Worm (Caenorhabditis elegans) whole organism, young adult: ENCODE measurements around the gene F32D8.3.

ENCODE experiments used
- B0019.2 ChIP-seq: fragments of 200-800 bp; sonication (Bioruptor generic); conservative IDR thresholded peaks from 2 replicates; pipeline ENCODE4 v1.3.6; 2022; ENCODE audit warnings: missing genetic modification reagents, missing genetic modification characterization, missing compliant biosample characterization
- B0336.3 ChIP-seq: fragments of 200-800 bp; sonication (Bioruptor generic); IDR thresholded peaks from 2 replicates; pipeline ENCODE4 v1.3.6; 2022; ENCODE audit warnings: missing genetic modification characterization, missing compliant biosample characterization
- C06A6.2 ChIP-seq: fragments of 200-800 bp; sonication (Bioruptor generic); conservative IDR thresholded peaks from 2 replicates; pipeline ENCODE4 v1.3.6; 2022; ENCODE audit warnings: missing genetic modification characterization, missing compliant biosample characterization
- F57C9.4 ChIP-seq: sonication (generic microtip); optimal IDR thresholded peaks from 2 replicates; lab custom pipeline; 2017; ENCODE audit warnings: mild to moderate bottlenecking, missing genetic modification characterization, missing compliant biosample characterization
- K11D2.4 ChIP-seq: fragments of 200-800 bp; sonication (Bioruptor generic); IDR thresholded peaks from 2 replicates; pipeline ENCODE4 v1.3.6; 2022; ENCODE audit warnings: missing genetic modification reagents, missing genetic modification characterization, missing compliant biosample characterization
- K12H6.12 ChIP-seq: fragments of 200-800 bp; sonication (Bioruptor generic); optimal IDR thresholded peaks from 2 replicates; lab custom pipeline; 2018; ENCODE audit warnings: mild to moderate bottlenecking, missing genetic modification characterization, missing compliant biosample characterization
- T07F8.4 ChIP-seq: sonication (generic microtip); optimal IDR thresholded peaks from 2 replicates; lab custom pipeline; 2016; ENCODE audit warnings: mild to moderate bottlenecking, missing genetic modification characterization, moderate library complexity, missing compliant biosample characterization
- Y95B8A.8 ChIP-seq: fragments of 200-800 bp; sonication (Bioruptor generic); IDR thresholded peaks from 2 replicates; pipeline ENCODE4 v1.3.6; 2022; ENCODE audit warnings: missing genetic modification reagents, missing genetic modification characterization, missing compliant biosample characterization
- atf-7 ChIP-seq: sonication (generic microtip); optimal IDR thresholded peaks from 2 replicates; lab custom pipeline; 2017; ENCODE audit warnings: mild to moderate bottlenecking, missing genetic modification characterization, missing compliant biosample characterization
- athp-1 ChIP-seq: sonication (generic microtip); optimal IDR thresholded peaks from 2 replicates; lab custom pipeline; 2017; ENCODE audit warnings: mild to moderate bottlenecking, missing genetic modification characterization, missing compliant biosample characterization
- attf-3 ChIP-seq: fragments of 200-800 bp; sonication (Bioruptor generic); conservative IDR thresholded peaks from 2 replicates; pipeline ENCODE4 v1.3.6; 2022; ENCODE audit warnings: missing genetic modification reagents, missing genetic modification characterization, missing compliant biosample characterization
- attf-5 ChIP-seq: fragments of 200-800 bp; sonication (Bioruptor generic); optimal IDR thresholded peaks from 2 replicates; lab custom pipeline; 2018; ENCODE audit warnings: mild to moderate bottlenecking, missing genetic modification characterization, missing compliant biosample characterization
- cebp-1 ChIP-seq, 2 experiments: fragments of 200-800 bp in 1 of 2; sonication (Bioruptor generic) in 1 of 2; sonication (generic microtip) in 1 of 2; IDR thresholded peaks in 1 of 2; optimal IDR thresholded peaks in 1 of 2; 2 replicates each; pipeline versions ENCODE4 v1.3.6 to Lab custom; 2017 to 2022; ENCODE audit warnings: missing compliant biosample characterization in 2 of 2, missing genetic modification characterization in 2 of 2, mild to moderate bottlenecking in 1 of 2, missing genetic modification reagents in 1 of 2, moderate library complexity in 1 of 2
- ceh-27 ChIP-seq: fragments of 200-800 bp; sonication (Bioruptor generic); optimal IDR thresholded peaks from 2 replicates; lab custom pipeline; 2018; ENCODE audit warnings: mild to moderate bottlenecking, missing genetic modification characterization, moderate library complexity, missing compliant biosample characterization
- chd-7 ChIP-seq: sonication (generic microtip); optimal IDR thresholded peaks from 2 replicates; lab custom pipeline; 2016; ENCODE audit warnings: mild to moderate bottlenecking, missing genetic modification characterization, moderate library complexity, missing compliant biosample characterization
- dox-1 ChIP-seq: fragments of 200-800 bp; sonication (Bioruptor generic); IDR thresholded peaks from 2 replicates; pipeline ENCODE4 v1.3.6; 2022; ENCODE audit warnings: missing genetic modification reagents, missing genetic modification characterization, missing compliant biosample characterization
- dpl-1 ChIP-seq: fragments of 150-350 bp; optimal IDR thresholded peaks from 2 replicates; lab custom pipeline; 2014; ENCODE audit warnings: missing biosample characterization, missing genetic modification reagents, missing genetic modification characterization
- efl-1 ChIP-seq: fragments of 150-350 bp; optimal IDR thresholded peaks from 2 replicates; lab custom pipeline; 2014; ENCODE audit warnings: missing biosample characterization, missing genetic modification reagents, missing genetic modification characterization
- egl-44 ChIP-seq: fragments of 200-800 bp; sonication (Bioruptor generic); IDR thresholded peaks from 2 replicates; pipeline ENCODE4 v1.3.6; 2022; ENCODE audit warnings: missing genetic modification reagents, missing genetic modification characterization, missing compliant biosample characterization
- egrh-3 ChIP-seq: fragments of 200-800 bp; sonication (Bioruptor generic); IDR thresholded peaks from 2 replicates; pipeline ENCODE4 v1.3.6; 2022; ENCODE audit warnings: missing genetic modification reagents, missing genetic modification characterization, missing compliant biosample characterization
- gei-17 ChIP-seq: fragments of 200-800 bp; sonication (Bioruptor generic); optimal IDR thresholded peaks from 2 replicates; lab custom pipeline; 2018; ENCODE audit warnings: mild to moderate bottlenecking, missing genetic modification characterization, missing compliant biosample characterization
- hmg-1.2 ChIP-seq: fragments of 200-800 bp; sonication (Bioruptor generic); IDR thresholded peaks from 2 replicates; pipeline ENCODE4 v1.3.6; 2022; ENCODE audit warnings: missing genetic modification reagents, missing genetic modification characterization, missing compliant biosample characterization
- lag-1 ChIP-seq: fragments of 200-800 bp; sonication (Bioruptor generic); IDR thresholded peaks from 2 replicates; pipeline ENCODE4 v1.3.6; 2022; ENCODE audit warnings: missing genetic modification reagents, missing genetic modification characterization, missing compliant biosample characterization
- let-607 ChIP-seq, 2 experiments: fragments of 200-800 bp in 1 of 2; sonication (Bioruptor generic) in 1 of 2; sonication (generic microtip) in 1 of 2; optimal IDR thresholded peaks; 2 replicates each; lab custom pipeline; 2016 to 2018; ENCODE audit warnings: mild to moderate bottlenecking in 2 of 2, missing compliant biosample characterization in 2 of 2, missing genetic modification characterization in 2 of 2, moderate library complexity in 2 of 2, missing genotype in 1 of 2
- lin-26 ChIP-seq: fragments of 200-800 bp; sonication (Bioruptor generic); IDR thresholded peaks from 2 replicates; pipeline ENCODE4 v1.3.6; 2022; ENCODE audit warnings: missing genetic modification reagents, missing genetic modification characterization, missing compliant biosample characterization
- lin-35 ChIP-seq, 3 experiments: fragments of 150-350 bp in 2 of 3; sonication (generic microtip) in 1 of 3; optimal IDR thresholded peaks; 2 replicates each; lab custom pipeline; 2014 to 2018; ENCODE audit warnings: missing biosample characterization in 3 of 3, missing genetic modification characterization in 3 of 3, missing genetic modification reagents in 3 of 3
- lin-40 ChIP-seq: sonication (generic microtip); optimal IDR thresholded peaks from 2 replicates; lab custom pipeline; 2016; ENCODE audit warnings: missing genetic modification characterization, mild to moderate bottlenecking, missing compliant biosample characterization, missing genotype, missing genetic modification reagents
- lin-54 ChIP-seq: fragments of 200-800 bp; sonication (Bioruptor generic); optimal IDR thresholded peaks from 2 replicates; lab custom pipeline; 2018; ENCODE audit warnings: mild to moderate bottlenecking, missing genetic modification characterization, missing compliant biosample characterization
- lir-1 ChIP-seq: fragments of 200-800 bp; sonication (Bioruptor generic); conservative IDR thresholded peaks from 2 replicates; pipeline ENCODE4 v1.3.6; 2022; ENCODE audit warnings: missing genetic modification reagents, missing genetic modification characterization, missing compliant biosample characterization
- madf-10 ChIP-seq: sonication (generic microtip); optimal IDR thresholded peaks from 2 replicates; lab custom pipeline; 2016; ENCODE audit warnings: mild to moderate bottlenecking, missing genetic modification characterization, missing compliant biosample characterization
- mcd-1 ChIP-seq: fragments of 200-800 bp; sonication (Bioruptor generic); IDR thresholded peaks from 2 replicates; pipeline ENCODE4 v1.3.6; 2022; ENCODE audit warnings: missing genetic modification reagents, missing genetic modification characterization, missing compliant biosample characterization
- nfyb-1 ChIP-seq: fragments of 200-800 bp; sonication (Bioruptor generic); IDR thresholded peaks from 2 replicates; pipeline ENCODE4 v1.3.6; 2022; ENCODE audit warnings: missing genetic modification reagents, missing genetic modification characterization, missing compliant biosample characterization
- nhr-80 ChIP-seq: sonication (generic microtip); optimal IDR thresholded peaks from 2 replicates; lab custom pipeline; 2016; ENCODE audit warnings: missing genetic modification characterization, missing compliant biosample characterization
- rcor-1 ChIP-seq: fragments of 200-800 bp; sonication (Bioruptor generic); IDR thresholded peaks from 2 replicates; pipeline ENCODE4 v1.3.6; 2022; ENCODE audit warnings: missing genetic modification reagents, missing genetic modification characterization, missing compliant biosample characterization
- sdz-38 ChIP-seq: sonication (generic microtip); optimal IDR thresholded peaks from 2 replicates; lab custom pipeline; 2016; ENCODE audit warnings: missing genotype, missing genetic modification characterization, missing compliant biosample characterization
- snpc-4 ChIP-seq, 5 experiments: fragments of 150-350 bp in 1 of 5; sonication (generic microtip) in 4 of 5; optimal IDR thresholded peaks; 2 replicates each; lab custom pipeline; 2014 to 2018; ENCODE audit warnings: missing genetic modification characterization in 5 of 5, missing biosample characterization in 3 of 5, antibody characterized with exemption in 2 of 5, mild to moderate bottlenecking in 2 of 5, missing compliant biosample characterization in 2 of 5, missing genotype in 2 of 5, moderate library complexity in 2 of 5, missing genetic modification reagents in 1 of 5
- somi-1 ChIP-seq: fragments of 200-800 bp; sonication (Bioruptor generic); optimal IDR thresholded peaks from 2 replicates; lab custom pipeline; 2018; ENCODE audit warnings: mild to moderate bottlenecking, missing genetic modification characterization, missing compliant biosample characterization
- tbp1 ChIP-seq: fragments of 200-800 bp; sonication (Bioruptor generic); optimal IDR thresholded peaks from 2 replicates; lab custom pipeline; 2018; ENCODE audit warnings: mild to moderate bottlenecking, missing genetic modification characterization, missing compliant biosample characterization
- tlf-1 ChIP-seq: fragments of 200-800 bp; sonication (Bioruptor generic); optimal IDR thresholded peaks from 2 replicates; lab custom pipeline; 2018; ENCODE audit warnings: mild to moderate bottlenecking, missing genetic modification characterization, missing compliant biosample characterization
- unc-130 ChIP-seq: sonication (generic microtip); optimal IDR thresholded peaks from 2 replicates; lab custom pipeline; 2016; ENCODE audit warnings: missing genetic modification reagents, missing genetic modification characterization, missing compliant biosample characterization
- zfh-2 ChIP-seq: fragments of 200-800 bp; sonication (Bioruptor generic); conservative IDR thresholded peaks from 2 replicates; pipeline ENCODE4 v1.3.6; 2022; ENCODE audit warnings: missing genetic modification reagents, missing genetic modification characterization, missing compliant biosample characterization
- ztf-22 ChIP-seq: fragments of 200-800 bp; sonication (Bioruptor generic); optimal IDR thresholded peaks from 2 replicates; lab custom pipeline; 2018; ENCODE audit warnings: mild to moderate bottlenecking, missing genetic modification characterization, moderate library complexity, missing compliant biosample characterization
- ztf-26 ChIP-seq: sonication (generic microtip); optimal IDR thresholded peaks from 2 replicates; lab custom pipeline; 2017; ENCODE audit warnings: missing genetic modification characterization, missing compliant biosample characterization

The F32D8.3 gene

DNA sequence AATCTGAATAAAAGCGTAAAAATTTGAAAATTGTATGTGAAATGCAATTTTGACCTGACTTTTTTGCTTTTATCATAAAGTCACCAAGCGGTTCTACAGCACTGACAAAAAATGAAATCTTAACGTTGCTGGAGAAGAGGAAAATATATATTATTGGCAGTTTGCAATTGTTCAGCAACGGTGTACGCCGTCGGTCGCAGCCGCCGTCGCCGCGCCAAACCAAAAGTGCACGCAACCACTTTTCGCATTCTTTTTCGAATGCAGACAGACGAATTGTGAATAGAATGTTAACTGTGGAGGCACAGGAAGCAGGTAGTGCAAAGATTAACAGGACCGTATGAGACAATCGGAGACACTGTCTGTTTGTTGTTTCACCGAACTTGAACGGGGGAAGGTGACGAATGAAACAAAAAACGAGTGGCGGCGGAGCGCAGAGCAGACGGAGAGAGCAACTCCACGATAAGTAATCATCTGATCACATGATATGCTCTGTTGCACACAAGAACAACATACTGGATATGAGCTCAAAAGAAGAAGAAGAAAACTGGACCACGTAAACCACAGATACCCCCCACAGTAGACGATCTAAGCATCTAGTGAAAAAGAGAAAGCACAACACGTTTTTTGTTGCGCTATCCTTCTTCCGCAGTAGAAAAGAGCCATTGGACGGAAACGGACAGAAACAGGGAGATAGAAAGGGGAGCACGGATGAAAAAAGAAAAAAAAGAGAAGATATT, 29.6 kb upstream of the F32D8.3 start (continued):
- TF ChIP-seq mcd-1 (0 out of 2 replicates have a peak, but pooled peaks have one; percentile 19), sdz-38 (tag; lab: Kevin White, UChicago) (no peak), T07F8.4 (tag; lab: Kevin White, UChicago) (peak; percentile 3), F57C9.4 (tag; lab: Kevin White, UChicago) (no peak), rcor-1 (GFP tag; lab: Robert Waterston, UW) (no peak), unc-130 (GFP tag; lab: Kevin White, UChicago) (no peak), attf-3 (GFP tag; lab: Robert Waterston, UW) (no peak), lin-54 (GFP tag; lab: Kevin White, UChicago) (no peak)
- TF ChIP-seq, all 124 proteins: peak for 11

DNA sequence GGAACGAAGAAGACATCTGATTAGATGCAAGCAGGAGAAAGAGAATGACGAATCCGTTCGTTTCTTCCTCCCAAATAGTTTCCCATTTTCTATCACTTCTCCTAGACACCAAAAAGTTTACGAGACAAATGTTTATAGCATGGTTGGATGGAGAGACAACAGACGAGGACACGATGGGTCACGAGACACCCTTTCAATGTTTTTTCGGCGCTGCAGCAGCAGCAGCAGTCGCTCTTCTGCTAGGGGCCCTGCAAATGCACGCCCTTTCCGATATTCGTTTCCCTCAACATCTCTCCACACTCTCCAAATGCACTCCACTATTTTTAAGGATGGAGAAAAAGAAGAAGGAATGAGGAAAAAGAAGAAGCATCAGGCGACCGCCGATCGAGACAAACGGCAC, 28.3 kb upstream of the F32D8.3 start:
- TF ChIP-seq somi-1 (GFP tag; lab: Kevin White, UChicago) (peak; percentile 91), chd-7 (peak; percentile 80), dox-1 (peak; percentile 63; the same call in 1 of the 2 replicates), ztf-26 (tag; lab: Kevin White, UChicago) (peak; percentile 34), C06A6.2 (peak; percentile 72), ceh-27 (peak; percentile 72), dpl-1 (no peak), mcd-1 (0 out of 2 replicates have a peak, but pooled peaks have one; percentile 30), nhr-80 (tag; lab: Kevin White, UChicago) (peak; percentile 14), lin-35 (GFP tag; optimal IDR thresholded peaks at IDR 0.05; lab: Kevin White, UChicago) (peak in 1 of 3 experiments; percentile 19), F57C9.4 (tag; lab: Kevin White, UChicago) (no peak), egrh-3 (GFP tag; lab: Robert Waterston, UW) (peak; percentile 66), tlf-1 (GFP tag; lab: Kevin White, UChicago) (peak; percentile 26), egl-44 (GFP tag; lab: Robert Waterston, UW) (0 out of 2 replicates have a peak, but pooled peaks have one; percentile 7), sdz-38 (tag; lab: Kevin White, UChicago) (no peak), ztf-22 (GFP tag; lab: Kevin White, UChicago) (peak; percentile 39), efl-1 (GFP tag; lab: Kevin White, UChicago) (no peak), attf-5 (GFP tag; lab: Kevin White, UChicago) (peak; percentile 31), let-607 (tag; optimal IDR thresholded peaks at IDR 0.05; lab: Kevin White, UChicago) (peak in 1 of 2 experiments; percentile 21), tbp1 (GFP tag; lab: Kevin White, UChicago) (peak; percentile 3), hmg-1.2 (GFP tag; lab: Robert Waterston, UW) (peak; percentile 50; the same call in 1 of the 2 replicates), gei-17 (GFP tag; lab: Kevin White, UChicago) (peak; percentile 17), K12H6.12 (tag; lab: Kevin White, UChicago) (peak; percentile 86), nfyb-1 (peak; percentile 57; the same call in 1 of the 2 replicates), snpc-4 (GFP tag; optimal IDR thresholded peaks at IDR 0.05; lab: Kevin White, UChicago) (no peak), snpc-4 (tag; optimal IDR thresholded peaks at IDR 0.05; lab: Kevin White, UChicago) (peak in 3 of 4 experiments; percentile 4 to 31 (median 8)), lin-54 (GFP tag; lab: Kevin White, UChicago) (peak; percentile 52), B0019.2 (GFP tag; lab: Robert Waterston, UW) (no peak), lag-1 (no peak), athp-1 (tag; lab: Kevin White, UChicago) (no peak), lin-26 (GFP tag; lab: Robert Waterston, UW) (0 out of 2 replicates have a peak, but pooled peaks have one; percentile 49), zfh-2 (GFP tag; lab: Robert Waterston, UW) (peak; percentile 96), madf-10 (peak; percentile 57), lin-40 (tag; lab: Kevin White, UChicago) (peak; percentile 67), cebp-1 (GFP tag; IDR thresholded peaks at IDR 0.05; lab: Robert Waterston, UW) (no peak), cebp-1 (tag; optimal IDR thresholded peaks at IDR 0.05; lab: Kevin White, UChicago) (peak; percentile 77), K11D2.4 (GFP tag; lab: Robert Waterston, UW) (peak; percentile 72; the same call in 1 of the 2 replicates), Y95B8A.8 (GFP tag; lab: Robert Waterston, UW) (peak; percentile 63; the same call in 1 of the 2 replicates), lir-1 (GFP tag; lab: Robert Waterston, UW) (no peak), B0336.3 (0 out of 2 replicates have a peak, but pooled peaks have one; percentile 52), atf-7 (tag; lab: Kevin White, UChicago) (peak; percentile 54)
- TF ChIP-seq, all 124 proteins: peak for 31
